Worm (Caenorhabditis elegans) whole organism, L4 larva: ENCODE results near the gene C25F9.10.
A peak's percentile ranks its signal among the peaks of the same experiment; 100 is the strongest.

Experiments
- F37D6.2 ChIP-seq: sonication (generic microtip); optimal IDR thresholded peaks from 2 replicates; lab custom pipeline; 2016; ENCODE audit warnings: mild to moderate bottlenecking, missing genetic modification characterization, missing compliant biosample characterization
- Y48G9A.11 ChIP-seq: fragments of 200-800 bp; sonication (Bioruptor generic); IDR thresholded peaks from 2 replicates; pipeline ENCODE4 v1.3.6; 2022; ENCODE audit warnings: missing genetic modification reagents, missing genetic modification characterization, missing compliant biosample characterization
- ZK337.2 ChIP-seq: fragments of 200-800 bp; sonication (Bioruptor generic); IDR thresholded peaks from 2 replicates; pipeline ENCODE4 v1.3.6; 2022; ENCODE audit warnings: missing genetic modification reagents, missing genetic modification characterization, missing compliant biosample characterization
- ZK546.5 ChIP-seq, 2 experiments: sonication (generic microtip); optimal IDR thresholded peaks; 2 replicates each; lab custom pipeline; 2017; ENCODE audit warnings: missing biosample characterization in 2 of 2, missing genetic modification characterization in 2 of 2
- aly-2 ChIP-seq: sonication (generic microtip); optimal IDR thresholded peaks from 2 replicates; lab custom pipeline; 2018; ENCODE audit warnings: missing biosample characterization, missing genetic modification characterization
- arid-1 ChIP-seq: fragments of 200-800 bp; sonication (Bioruptor generic); conservative IDR thresholded peaks from 2 replicates; pipeline ENCODE4 v1.3.6; 2022; ENCODE audit warnings: missing genetic modification reagents, missing genetic modification characterization, missing compliant biosample characterization
- ceh-62 ChIP-seq: sonication (generic microtip); optimal IDR thresholded peaks from 2 replicates; lab custom pipeline; 2017; ENCODE audit warnings: missing biosample characterization, missing genetic modification characterization
- daf-16 ChIP-seq, 3 experiments: sonication (generic microtip); optimal IDR thresholded peaks; 2 replicates each; lab custom pipeline; 2016 to 2017; ENCODE audit warnings: missing genetic modification characterization in 3 of 3, missing genetic modification reagents in 3 of 3, mild to moderate bottlenecking in 2 of 3, missing compliant biosample characterization in 2 of 3, missing biosample characterization in 1 of 3, moderate library complexity in 1 of 3
- daf-8 ChIP-seq: fragments of 200-800 bp; sonication (Bioruptor generic); IDR thresholded peaks from 2 replicates; pipeline ENCODE4 v1.3.6; 2022; ENCODE audit warnings: missing genetic modification characterization, missing compliant biosample characterization
- dmd-8 ChIP-seq: fragments of 200-800 bp; sonication (Bioruptor generic); IDR thresholded peaks from 2 replicates; pipeline ENCODE4 v1.3.6; 2022; ENCODE audit warnings: missing genetic modification characterization, missing compliant biosample characterization
- duxl-1 ChIP-seq: sonication (generic microtip); optimal IDR thresholded peaks from 2 replicates; lab custom pipeline; 2016; ENCODE audit warnings: mild to moderate bottlenecking, missing genetic modification characterization, moderate library complexity, missing compliant biosample characterization; ENCODE audit not compliant: poor library complexity
- egl-43 ChIP-seq: fragments of 200-800 bp; sonication (Bioruptor generic); IDR thresholded peaks from 2 replicates; pipeline ENCODE4 v1.3.6; 2022; ENCODE audit warnings: missing genetic modification reagents, missing genetic modification characterization, missing compliant biosample characterization
- gei-8 ChIP-seq: fragments of 200-800 bp; sonication (Bioruptor generic); optimal IDR thresholded peaks from 2 replicates; lab custom pipeline; 2018; ENCODE audit warnings: mild to moderate bottlenecking, missing genetic modification characterization, missing compliant biosample characterization
- hif-1 ChIP-seq, 2 experiments: sonication (generic microtip); optimal IDR thresholded peaks; 2 replicates each; lab custom pipeline; 2016 to 2017; ENCODE audit warnings: missing compliant biosample characterization in 2 of 2, missing genetic modification characterization in 2 of 2, missing genetic modification reagents in 2 of 2, missing genotype in 2 of 2, mild to moderate bottlenecking in 1 of 2
- lin-29 ChIP-seq: fragments of 200-800 bp; sonication (Bioruptor generic); IDR thresholded peaks from 2 replicates; pipeline ENCODE4 v1.3.6; 2022; ENCODE audit warnings: missing genetic modification reagents, missing genetic modification characterization, missing compliant biosample characterization
- lin-38 ChIP-seq: fragments of 200-800 bp; sonication (Bioruptor generic); IDR thresholded peaks from 2 replicates; pipeline ENCODE4 v1.3.6; 2022; ENCODE audit warnings: missing genetic modification reagents, missing genetic modification characterization, missing compliant biosample characterization
- lir-3 ChIP-seq: sonication (generic microtip); optimal IDR thresholded peaks from 2 replicates; lab custom pipeline; 2016; ENCODE audit warnings: mild to moderate bottlenecking, missing genetic modification characterization, missing compliant biosample characterization
- madf-9 ChIP-seq: fragments of 200-800 bp; sonication (Bioruptor generic); conservative IDR thresholded peaks from 2 replicates; pipeline ENCODE4 v1.3.6; 2022; ENCODE audit warnings: missing genetic modification reagents, missing genetic modification characterization, missing compliant biosample characterization
- mdl-1 ChIP-seq, 2 experiments: fragments of 150-350 bp in 1 of 2; sonication (generic microtip) in 1 of 2; optimal IDR thresholded peaks; 2 replicates each; lab custom pipeline; 2014 to 2017; ENCODE audit warnings: missing biosample characterization in 2 of 2, missing genetic modification characterization in 2 of 2
- mdt-29 ChIP-seq: fragments of 200-800 bp; sonication (Bioruptor generic); IDR thresholded peaks from 2 replicates; pipeline ENCODE4 v1.3.6; 2022; ENCODE audit warnings: missing genetic modification reagents, missing genetic modification characterization, missing compliant biosample characterization
- nhr-10 ChIP-seq: fragments of 150-350 bp; optimal IDR thresholded peaks from 2 replicates; lab custom pipeline; 2014; ENCODE audit warnings: missing biosample characterization, missing genetic modification characterization
- nhr-11 ChIP-seq: fragments of 150-350 bp; optimal IDR thresholded peaks from 2 replicates; lab custom pipeline; 2014; ENCODE audit warnings: missing biosample characterization, missing genetic modification characterization
- nhr-28 ChIP-seq: fragments of 150-350 bp; optimal IDR thresholded peaks from 2 replicates; lab custom pipeline; 2014; ENCODE audit warnings: missing biosample characterization, missing genetic modification characterization
- nhr-48 ChIP-seq: sonication (generic microtip); optimal IDR thresholded peaks from 2 replicates; lab custom pipeline; 2016; ENCODE audit warnings: mild to moderate bottlenecking, missing genetic modification characterization, missing compliant biosample characterization
- nhr-77 ChIP-seq: fragments of 150-350 bp; optimal IDR thresholded peaks from 2 replicates; lab custom pipeline; 2014; ENCODE audit warnings: missing biosample characterization, missing genetic modification characterization
- php-3 ChIP-seq: fragments of 200-800 bp; sonication (Bioruptor generic); IDR thresholded peaks from 2 replicates; pipeline ENCODE4 v1.3.6; 2022; ENCODE audit warnings: missing genetic modification reagents, missing genetic modification characterization, missing compliant biosample characterization
- set-16 ChIP-seq: fragments of 200-800 bp; sonication (Bioruptor generic); IDR thresholded peaks from 2 replicates; pipeline ENCODE4 v1.3.6; 2022; ENCODE audit warnings: missing genetic modification reagents, missing genetic modification characterization, missing compliant biosample characterization
- snpc-1.2 ChIP-seq: fragments of 200-800 bp; sonication (Bioruptor generic); IDR thresholded peaks from 2 replicates; pipeline ENCODE4 v1.3.6; 2022; ENCODE audit warnings: missing genetic modification reagents, missing genetic modification characterization, missing compliant biosample characterization
- snpc-4 ChIP-seq: fragments of 150-350 bp; optimal IDR thresholded peaks from 2 replicates; lab custom pipeline; 2014; ENCODE audit warnings: missing biosample characterization, missing genetic modification characterization
- unc-130 ChIP-seq: sonication (generic microtip); optimal IDR thresholded peaks from 2 replicates; lab custom pipeline; 2016; ENCODE audit warnings: missing genetic modification reagents, missing genetic modification characterization, missing compliant biosample characterization
- unc-39 ChIP-seq: sonication (generic microtip); optimal IDR thresholded peaks from 2 replicates; lab custom pipeline; 2017; ENCODE audit warnings: missing biosample characterization, missing genetic modification characterization
- unc-62 ChIP-seq, 3 experiments: fragments of 150-350 bp in 1 of 3; sonication (generic microtip); optimal IDR thresholded peaks in 2 of 3; peaks in 1 of 3; 1 replicate in 1 of 3; 2 replicates in 2 of 3; lab custom pipeline; 2014 to 2017; ENCODE audit warnings: missing biosample characterization in 3 of 3, missing genetic modification characterization in 3 of 3, missing genetic modification reagents in 3 of 3, missing genotype in 1 of 3
- vab-7 ChIP-seq: fragments of 200-800 bp; sonication (Bioruptor generic); IDR thresholded peaks from 2 replicates; pipeline ENCODE4 v1.3.6; 2022; ENCODE audit warnings: missing genetic modification reagents, missing genetic modification characterization, missing compliant biosample characterization
- ztf-11 ChIP-seq: fragments of 150-350 bp; optimal IDR thresholded peaks from 2 replicates; lab custom pipeline; 2014; ENCODE audit warnings: missing biosample characterization, missing genetic modification characterization
- ztf-7 ChIP-seq: fragments of 150-350 bp; optimal IDR thresholded peaks from 2 replicates; lab custom pipeline; 2014; ENCODE audit warnings: missing biosample characterization, missing genetic modification characterization

Gene C25F9.10

ce11 chrV:19394750-19395149 lies 10.8 kb upstream of the C25F9.10 start, which contains the start of gene C25F9.8:
Gene C25F9.8 (plus strand): TSS chrV:19395050.
- no peak for TF ChIP-seq ceh-62 (tag; lab: Kevin White, UChicago)
- TF ChIP-seq gei-8: no peak
- no peak for TF ChIP-seq vab-7 (GFP tag; lab: Robert Waterston, UW)
- no peak for TF ChIP-seq unc-62 (GFP tag; optimal IDR thresholded peaks at IDR 0.05 in 1 of 2; lab: Kevin White, UChicago)
- TF ChIP-seq unc-62 (tag; optimal IDR thresholded peaks at IDR 0.05; lab: Kevin White, UChicago): no peak
- no peak for TF ChIP-seq aly-2 (tag; lab: Kevin White, UChicago)
- TF ChIP-seq nhr-48 (tag; lab: Kevin White, UChicago): no peak
- TF ChIP-seq snpc-4 (tag; lab: Kevin White, UChicago): no peak
- no peak for TF ChIP-seq mdl-1 (tag; optimal IDR thresholded peaks at IDR 0.05; lab: Kevin White, UChicago)
- no peak for TF ChIP-seq nhr-77 (tag; lab: Kevin White, UChicago)
- TF ChIP-seq lin-29: no peak

DNA sequence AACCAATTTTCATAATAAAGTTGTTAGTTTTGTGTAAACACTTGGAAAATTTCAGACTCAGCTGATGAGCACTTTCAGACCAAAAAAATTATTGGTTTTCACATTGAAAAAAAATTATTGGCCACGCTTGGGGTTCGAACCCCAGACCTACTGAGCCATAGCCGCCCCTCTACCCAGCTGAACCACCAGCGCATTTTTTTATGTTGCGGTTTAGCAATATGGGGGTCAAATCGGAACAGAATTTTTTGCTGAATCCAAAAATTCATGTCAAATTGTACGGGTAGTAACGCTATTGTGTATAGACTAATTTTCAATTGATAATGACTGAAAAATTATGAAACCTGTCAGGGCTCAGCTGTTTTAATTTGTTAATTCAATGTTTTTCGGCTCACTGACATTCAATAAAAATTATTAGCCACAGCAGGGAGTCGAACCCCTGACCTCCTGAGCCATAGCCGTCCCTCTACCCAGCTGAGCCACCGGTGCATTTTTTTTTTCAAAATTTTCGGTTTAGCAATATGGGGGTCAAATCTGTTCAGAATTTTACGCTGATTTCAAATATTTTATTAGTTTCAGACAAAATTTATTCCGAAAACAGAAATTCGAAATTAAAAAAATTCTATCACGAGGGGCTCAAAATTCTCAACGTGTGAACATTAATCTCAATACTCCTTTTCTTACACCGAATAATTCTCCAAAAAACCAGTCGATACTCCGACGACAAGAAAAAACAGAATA lies 8.8 kb upstream of the C25F9.10 start:
- TF ChIP-seq set-16 (GFP tag; lab: Robert Waterston, UW): no peak
- TF ChIP-seq unc-62 (GFP tag; optimal IDR thresholded peaks at IDR 0.05 in 1 of 2; lab: Kevin White, UChicago): peak in 1 of 2 experiments; percentile 62
- TF ChIP-seq unc-62 (tag; optimal IDR thresholded peaks at IDR 0.05; lab: Kevin White, UChicago): no peak
- no peak for TF ChIP-seq nhr-77 (tag; lab: Kevin White, UChicago)
- no peak for TF ChIP-seq aly-2 (tag; lab: Kevin White, UChicago)
- TF ChIP-seq arid-1 (GFP tag; lab: Robert Waterston, UW): no peak
- TF ChIP-seq mdt-29 (GFP tag; lab: Robert Waterston, UW): no peak
- 0 out of 2 replicates have a peak, but pooled peaks have one; percentile 34 for TF ChIP-seq lin-38 (GFP tag; lab: Robert Waterston, UW)
- no peak for TF ChIP-seq nhr-10
- no peak for TF ChIP-seq ztf-7
- no peak for TF ChIP-seq nhr-11 (tag; lab: Kevin White, UChicago)

- TF ChIP-seq Y48G9A.11 (GFP tag; lab: Robert Waterston, UW) (no peak), daf-8 (no peak), nhr-28 (tag; lab: Kevin White, UChicago) (no peak), ztf-11 (no peak), hif-1 (tag; optimal IDR thresholded peaks at IDR 0.05; lab: Kevin White, UChicago) (no peak), daf-16 (GFP tag; optimal IDR thresholded peaks at IDR 0.05; lab: Kevin White, UChicago) (no peak), daf-16 (tag; optimal IDR thresholded peaks at IDR 0.05; lab: Kevin White, UChicago) (no peak), vab-7 (GFP tag; lab: Robert Waterston, UW) (no peak), dmd-8 (GFP tag; lab: Robert Waterston, UW) (no peak), unc-130 (GFP tag; lab: Kevin White, UChicago) (no peak), lir-3 (tag; lab: Kevin White, UChicago) (no peak), ZK337.2 (GFP tag; lab: Robert Waterston, UW) (no peak)
Measured at ce11 chrV:19398396-19398795, 7.1 kb upstream of the C25F9.10 start.

ce11 chrV:19398882-19399281 lies 6.6 kb upstream of the C25F9.10 start, which contains the start of gene C25F9.13:
Gene C25F9.13 (minus strand): TSS chrV:19398982.
- no peak for TF ChIP-seq ceh-62 (tag; lab: Kevin White, UChicago)
- TF ChIP-seq F37D6.2 (tag; lab: Kevin White, UChicago): no peak
- no peak for TF ChIP-seq Y48G9A.11 (GFP tag; lab: Robert Waterston, UW)
- TF ChIP-seq daf-8: no peak
- no peak for TF ChIP-seq snpc-1.2 (GFP tag; lab: Robert Waterston, UW)
- TF ChIP-seq ZK546.5 (tag; optimal IDR thresholded peaks at IDR 0.05; lab: Kevin White, UChicago): no peak
- no peak for TF ChIP-seq unc-39 (tag; lab: Kevin White, UChicago)
- TF ChIP-seq duxl-1 (tag; lab: Kevin White, UChicago): no peak
- no peak for TF ChIP-seq lin-29
- no peak for TF ChIP-seq egl-43 (GFP tag; lab: Robert Waterston, UW)
- TF ChIP-seq php-3: no peak
- no peak for TF ChIP-seq madf-9 (GFP tag; lab: Robert Waterston, UW)
- no peak for TF ChIP-seq nhr-77 (tag; lab: Kevin White, UChicago)
- TF ChIP-seq daf-16 (GFP tag; optimal IDR thresholded peaks at IDR 0.05; lab: Kevin White, UChicago): no peak
- TF ChIP-seq daf-16 (tag; optimal IDR thresholded peaks at IDR 0.05; lab: Kevin White, UChicago): no peak
